Worm (Caenorhabditis elegans): ENCODE data around the gene F55G1.15.

DNA sequence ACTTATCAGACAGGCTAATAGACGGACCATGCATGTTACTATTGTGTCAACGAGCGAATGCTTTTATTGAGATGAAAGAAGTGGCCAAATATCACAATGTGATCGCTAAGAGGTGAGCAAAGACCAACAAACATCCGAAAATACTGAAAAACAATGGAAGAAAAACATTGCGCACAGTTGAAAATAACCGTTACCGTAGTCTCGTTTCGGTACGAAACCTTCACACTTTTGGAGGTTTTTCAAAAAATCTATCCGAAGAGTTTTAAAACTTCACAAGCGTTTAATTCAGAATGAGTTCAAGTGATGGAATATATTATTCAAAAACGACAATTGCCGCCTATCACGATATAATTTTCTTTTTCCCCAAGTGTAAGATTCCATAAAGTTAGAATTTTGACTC is 7.6 kb upstream of the F55G1.15 start:
- TF ChIP-seq snpc-4 (tag; optimal IDR thresholded peaks at IDR 0.05) (no peak), nhr-11 (tag; optimal IDR thresholded peaks at IDR 0.05) (no peak), zag-1 (tag; optimal IDR thresholded peaks at IDR 0.05) (no peak)
